Worm (Caenorhabditis elegans): ENCODE results near the gene set-16.

ce11 chrIII:13643534-13643933 is at the start of gene set-16, which contains the start of gene drr-2:
- TF ChIP-seq snpc-4 (tag; optimal IDR thresholded peaks at IDR 0.05), result no peak
- no peak for TF ChIP-seq flh-1 (GFP tag; optimal IDR thresholded peaks at IDR 0.05)
